Fruit fly (Drosophila melanogaster): ENCODE measurements around the gene SIFaR.

The SIFaR gene

DNA sequence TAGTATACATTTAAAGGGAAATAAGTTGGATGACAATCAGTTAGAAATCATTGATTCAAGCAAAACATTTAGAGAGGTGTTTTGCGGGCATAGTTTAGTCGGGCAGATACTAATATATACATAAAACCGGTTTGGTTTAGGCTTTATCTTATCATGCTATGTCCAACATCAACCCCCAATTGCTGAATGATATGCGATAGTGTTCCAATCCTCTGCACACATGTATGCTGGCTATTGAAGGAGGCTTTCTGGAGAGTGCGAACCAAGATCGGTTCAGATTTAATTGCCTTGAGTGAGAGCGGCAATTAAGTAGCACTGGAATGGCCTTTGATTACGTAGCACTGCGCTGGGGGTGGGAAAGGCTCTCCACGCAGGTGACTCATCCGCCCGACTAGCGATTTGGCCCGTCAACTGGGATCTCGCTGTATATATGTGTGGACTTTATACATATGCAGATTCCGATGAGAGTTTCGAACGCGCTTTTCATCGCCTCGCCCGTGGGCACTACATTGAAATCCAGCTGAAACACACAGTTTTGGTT, 25.8 kb downstream of the SIFaR start:
- peak in 1 of 2 experiments; percentile 44 for TF ChIP-seq ss (GFP tag; optimal IDR thresholded peaks at IDR 0.05)
- no peak for TF ChIP-seq Sox15 (GFP tag; optimal IDR thresholded peaks at IDR 0.05)
- TF ChIP-seq acj6 (GFP tag; optimal IDR thresholded peaks at IDR 0.05) = no peak
- no peak for TF ChIP-seq CG11294 (GFP tag; IDR thresholded peaks at IDR 0.05)
- TF ChIP-seq Hr38 (GFP tag; optimal IDR thresholded peaks at IDR 0.05) = no peak
- TF ChIP-seq CG6808 (GFP tag; optimal IDR thresholded peaks at IDR 0.05) = peak; percentile 22
- TF ChIP-seq Sox102F (GFP tag; optimal IDR thresholded peaks at IDR 0.05) = no peak
- no peak for TF ChIP-seq CG15336 (GFP tag; IDR thresholded peaks at IDR 0.05)
- TF ChIP-seq achi (GFP tag; optimal IDR thresholded peaks at IDR 0.05) = no peak
- no peak for TF ChIP-seq fkh (GFP tag; optimal IDR thresholded peaks at IDR 0.05)

DNA sequence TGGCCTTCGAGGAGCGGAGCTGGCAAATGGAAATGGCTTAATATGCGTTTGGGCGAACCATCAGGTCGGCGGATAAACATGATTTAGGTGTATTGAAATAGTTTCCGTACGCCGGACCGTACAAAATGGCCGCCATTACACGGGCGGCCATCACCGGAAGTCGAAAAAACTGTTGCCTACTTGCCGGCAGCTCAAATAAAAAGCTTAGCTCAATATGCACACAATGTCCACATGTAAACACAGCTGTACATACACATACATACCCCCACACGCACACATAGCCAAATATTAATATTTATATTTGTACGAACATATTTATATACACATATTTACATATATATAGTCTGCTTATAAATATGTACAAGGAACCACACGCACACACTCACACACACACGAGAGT, 30.6 kb downstream of the SIFaR start:
- TF ChIP-seq Ets96B (tag; optimal IDR thresholded peaks at IDR 0.05) (no peak), CG6808 (GFP tag; optimal IDR thresholded peaks at IDR 0.05) (no peak), dac (GFP tag; optimal IDR thresholded peaks at IDR 0.05) (no peak), CG16779 (tag; optimal IDR thresholded peaks at IDR 0.05) (no peak), fd85E (GFP tag; optimal IDR thresholded peaks at IDR 0.05) (no peak), OdsH (GFP tag; optimal IDR thresholded peaks at IDR 0.05) (peak; percentile 25), Smox (GFP tag; optimal IDR thresholded peaks at IDR 0.05) (no peak), CG34406 (GFP tag; optimal IDR thresholded peaks at IDR 0.05) (peak; percentile 33), Ets21C (GFP tag; optimal IDR thresholded peaks at IDR 0.05) (no peak), Hr39 (GFP tag; optimal IDR thresholded peaks at IDR 0.05) (no peak), Sox14 (GFP tag; optimal IDR thresholded peaks at IDR 0.05) (no peak), CG11762 (GFP tag; optimal IDR thresholded peaks at IDR 0.05; ENCODE audit: insufficient read depth) (no peak), dsx (GFP tag; optimal IDR thresholded peaks at IDR 0.05; ENCODE audit: poor library complexity, severe bottlenecking) (no peak), CG8319 (GFP tag; optimal IDR thresholded peaks at IDR 0.05) (no peak), CG32006 (GFP tag; optimal IDR thresholded peaks at IDR 0.05) (no peak), topi (GFP tag; optimal IDR thresholded peaks at IDR 0.05) (peak; percentile 6), CG31627 (GFP tag; optimal IDR thresholded peaks at IDR 0.05) (no peak), svp (GFP tag) (no peak), esn (GFP tag; optimal IDR thresholded peaks at IDR 0.05) (no peak), CG6792 (GFP tag; optimal IDR thresholded peaks at IDR 0.05) (no peak), spab (GFP tag; optimal IDR thresholded peaks at IDR 0.05) (no peak), fd59A (GFP tag; optimal IDR thresholded peaks at IDR 0.05) (no peak), ss (GFP tag; optimal IDR thresholded peaks at IDR 0.05) (no peak), Hr4 (GFP tag; optimal IDR thresholded peaks at IDR 0.05) (no peak), lz (GFP tag; optimal IDR thresholded peaks at IDR 0.05) (no peak), salr (GFP tag; optimal IDR thresholded peaks at IDR 0.05) (no peak), CG11294 (GFP tag; IDR thresholded peaks at IDR 0.05) (0 out of 2 replicates have a peak, but pooled peaks have one; percentile 12), Eip93F (GFP tag; optimal IDR thresholded peaks at IDR 0.05) (no peak), CG3032 (tag; optimal IDR thresholded peaks at IDR 0.05) (no peak), CG6276 (GFP tag; optimal IDR thresholded peaks at IDR 0.05) (no peak), CG6854 (GFP tag; optimal IDR thresholded peaks at IDR 0.05) (no peak), CG10631 (GFP tag; optimal IDR thresholded peaks at IDR 0.05) (no peak), CG15336 (GFP tag; IDR thresholded peaks at IDR 0.05) (peak; percentile 27; the same call in 1 of the 2 replicates), Sox15 (GFP tag; optimal IDR thresholded peaks at IDR 0.05) (no peak), Met (GFP tag; optimal IDR thresholded peaks at IDR 0.05) (no peak), Gug (GFP tag; IDR thresholded peaks at IDR 0.05) (no peak), Eip75B (GFP tag; optimal IDR thresholded peaks at IDR 0.05) (no peak), CG1621 (tag; optimal IDR thresholded peaks at IDR 0.05) (peak; percentile 49), Sox102F (GFP tag; optimal IDR thresholded peaks at IDR 0.05) (no peak), Eip78C (GFP tag) (peak; percentile 70), pdm3 (GFP tag; optimal IDR thresholded peaks at IDR 0.05) (no peak), CG8119 (GFP tag; IDR thresholded peaks at IDR 0.05) (no peak), eg (GFP tag; IDR thresholded peaks at IDR 0.05) (peak; percentile 56; the same call in 2 of the 3 replicates), CG4318 (GFP tag; optimal IDR thresholded peaks at IDR 0.05) (no peak), CG7368 (GFP tag; optimal IDR thresholded peaks at IDR 0.05) (no peak), vri (GFP tag; optimal IDR thresholded peaks at IDR 0.05) (no peak)

All from whole organism, prepupa.